Worm (Caenorhabditis elegans): Measurements from ENCODE around the gene ace-4.

ace-4 gene

ce11 chrII:14154357-14154756 lies 43.5 kb upstream of the ace-4 start, which contains the start of gene Y48B6A.1 (continued):
- TF ChIP-seq nhr-237 (tag; optimal IDR thresholded peaks at IDR 0.05), result no peak
- no peak for TF ChIP-seq eor-1 (tag; optimal IDR thresholded peaks at IDR 0.05)
- peak; percentile 98 for TF ChIP-seq nfya-1 (tag; optimal IDR thresholded peaks at IDR 0.05; ENCODE audit: insufficient read depth)

- TF ChIP-seq nhr-23 (tag; optimal IDR thresholded peaks at IDR 0.05), result no peak
- TF ChIP-seq mdl-1 (tag; optimal IDR thresholded peaks at IDR 0.05), result no peak
- no peak for TF ChIP-seq unc-39 (tag; optimal IDR thresholded peaks at IDR 0.05)
- no peak for TF ChIP-seq ceh-82 (tag; optimal IDR thresholded peaks at IDR 0.05)
- TF ChIP-seq daf-12 (tag; optimal IDR thresholded peaks at IDR 0.05), result no peak
- TF ChIP-seq elt-1 (tag; optimal IDR thresholded peaks at IDR 0.05), result no peak
- TF ChIP-seq skn-1 (tag; optimal IDR thresholded peaks at IDR 0.05), result no peak
- TF ChIP-seq nhr-12 (tag; optimal IDR thresholded peaks at IDR 0.05), result no peak
- TF ChIP-seq nhr-43 (tag; optimal IDR thresholded peaks at IDR 0.05; ENCODE audit: poor library complexity, severe bottlenecking), result peak; percentile 10
- peak; percentile 11 for TF ChIP-seq nhr-77 (tag; optimal IDR thresholded peaks at IDR 0.05)
- no peak for TF ChIP-seq elt-3 (tag; optimal IDR thresholded peaks at IDR 0.05)
- TF ChIP-seq lin-15B (tag; optimal IDR thresholded peaks at IDR 0.05), result no peak
These were observed 42.4 kb upstream of the ace-4 start, which contains the start of the genes rpl-43 and xrn-2 for ce11 chrII:14155259-14156023. Gene rpl-43, plus strand, starts transcription at chrII:14155294. Gene xrn-2, plus strand, starts transcription at chrII:14155768.

- TF ChIP-seq daf-12 (tag; optimal IDR thresholded peaks at IDR 0.05), result no peak
- no peak for TF ChIP-seq ceh-82 (tag; optimal IDR thresholded peaks at IDR 0.05)
- TF ChIP-seq nhr-25 (tag; optimal IDR thresholded peaks at IDR 0.05), result no peak
- TF ChIP-seq nhr-28 (tag; optimal IDR thresholded peaks at IDR 0.05), result no peak
- TF ChIP-seq eor-1 (tag; optimal IDR thresholded peaks at IDR 0.05), result no peak
- TF ChIP-seq nhr-77 (tag; optimal IDR thresholded peaks at IDR 0.05), result no peak
- no peak for TF ChIP-seq fos-1 (tag; optimal IDR thresholded peaks at IDR 0.05)
- no peak for TF ChIP-seq ama-1 (optimal IDR thresholded peaks at IDR 0.05)
- no peak for TF ChIP-seq ZK546.5 (tag; optimal IDR thresholded peaks at IDR 0.05)
- no peak for TF ChIP-seq R02D3.7 (tag; optimal IDR thresholded peaks at IDR 0.05)
- TF ChIP-seq elt-2 (tag; optimal IDR thresholded peaks at IDR 0.05), result no peak
- no peak for TF ChIP-seq hmg-11 (tag; optimal IDR thresholded peaks at IDR 0.05)
These were observed 32.4 kb upstream of the ace-4 start for ce11 chrII:14165430-14165929.

- no peak for TF ChIP-seq egl-27 (tag; optimal IDR thresholded peaks at IDR 0.05)
- TF ChIP-seq sea-2 (GFP tag; optimal IDR thresholded peaks at IDR 0.05), result no peak
- no peak for TF ChIP-seq hmg-11 (tag; optimal IDR thresholded peaks at IDR 0.05)
- no peak for TF ChIP-seq unc-62 (GFP tag; optimal IDR thresholded peaks at IDR 0.05)
- no peak for TF ChIP-seq lsy-12 (tag; optimal IDR thresholded peaks at IDR 0.05)
- TF ChIP-seq ZK546.5 (tag; optimal IDR thresholded peaks at IDR 0.05), result no peak
- TF ChIP-seq pqm-1 (tag; optimal IDR thresholded peaks at IDR 0.05), result no peak
- no peak for TF ChIP-seq mml-1 (tag; optimal IDR thresholded peaks at IDR 0.05)
- no peak for TF ChIP-seq eor-1 (tag; optimal IDR thresholded peaks at IDR 0.05)
- TF ChIP-seq ama-1 (optimal IDR thresholded peaks at IDR 0.05), result no peak
- no peak for TF ChIP-seq nhr-11 (tag; optimal IDR thresholded peaks at IDR 0.05)
- TF ChIP-seq jun-1 (tag; optimal IDR thresholded peaks at IDR 0.05), result no peak
- no peak for TF ChIP-seq egl-5 (tag; optimal IDR thresholded peaks at IDR 0.05)
These were observed 26.3 kb upstream of the ace-4 start, which contains the start of gene eat-2 for ce11 chrII:14171558-14171957. Gene eat-2, minus strand, starts transcription at chrII:14171658.

ce11 chrII:14173176-14173575 lies 24.7 kb upstream of the ace-4 start:
- TF ChIP-seq lin-15B (tag; optimal IDR thresholded peaks at IDR 0.05), result no peak
- TF ChIP-seq elt-1 (tag; optimal IDR thresholded peaks at IDR 0.05), result no peak

- TF ChIP-seq unc-39 (tag; optimal IDR thresholded peaks at IDR 0.05) (no peak), sea-2 (GFP tag; optimal IDR thresholded peaks at IDR 0.05) (no peak), skn-1 (tag; optimal IDR thresholded peaks at IDR 0.05) (no peak), ceh-28 (tag; optimal IDR thresholded peaks at IDR 0.05) (no peak), pqm-1 (tag; optimal IDR thresholded peaks at IDR 0.05) (no peak), egl-27 (tag; optimal IDR thresholded peaks at IDR 0.05) (no peak), ztf-4 (tag; optimal IDR thresholded peaks at IDR 0.05) (no peak), fos-1 (tag; optimal IDR thresholded peaks at IDR 0.05) (no peak), nhr-11 (tag; optimal IDR thresholded peaks at IDR 0.05) (no peak), R02D3.7 (tag; optimal IDR thresholded peaks at IDR 0.05) (no peak), elt-3 (tag; optimal IDR thresholded peaks at IDR 0.05) (no peak), nhr-25 (tag; optimal IDR thresholded peaks at IDR 0.05) (no peak), lin-15B (tag; optimal IDR thresholded peaks at IDR 0.05) (no peak), fkh-2 (tag; optimal IDR thresholded peaks at IDR 0.05) (no peak), pha-4 (tag; optimal IDR thresholded peaks at IDR 0.05) (no peak), ZK546.5 (tag; optimal IDR thresholded peaks at IDR 0.05) (no peak), nhr-76 (tag; optimal IDR thresholded peaks at IDR 0.05) (no peak), ama-1 (optimal IDR thresholded peaks at IDR 0.05) (no peak)
These were observed 22.7 kb upstream of the ace-4 start, which contains the start of gene Y48B6A.5 for ce11 chrII:14175099-14175498. Gene Y48B6A.5, minus strand, starts transcription at chrII:14175199.

Data from whole organism, L3 larva.